Worm (Caenorhabditis elegans) whole organism, mixed stage, embryonic: ENCODE results near the gene phat-8.

Experiments
- M03D4.4 ChIP-seq: sonication (generic microtip); optimal IDR thresholded peaks from 2 replicates; lab custom pipeline; 2017; ENCODE audit warnings: mild to moderate bottlenecking, missing genetic modification characterization, missing compliant biosample characterization
- bed-3 ChIP-seq: fragments of 200-800 bp; sonication (Bioruptor generic); optimal IDR thresholded peaks from 3 replicates; lab custom pipeline; 2018; ENCODE audit warnings: mild to moderate bottlenecking, missing genetic modification characterization, moderate library complexity, missing compliant biosample characterization
- blmp-1 ChIP-seq: fragments of 150-350 bp; optimal IDR thresholded peaks from 2 replicates; lab custom pipeline; 2014; ENCODE audit warnings: missing biosample characterization, missing genetic modification characterization
- ceh-39 ChIP-seq: fragments of 150-350 bp; optimal IDR thresholded peaks from 2 replicates; lab custom pipeline; 2014; ENCODE audit warnings: missing biosample characterization, missing genetic modification characterization
- ceh-43 ChIP-seq: fragments of 200-800 bp; sonication (Bioruptor generic); optimal IDR thresholded peaks from 2 replicates; lab custom pipeline; 2018; ENCODE audit warnings: mild to moderate bottlenecking, missing genetic modification characterization, moderate library complexity, missing compliant biosample characterization
- ceh-83 ChIP-seq: fragments of 200-800 bp; sonication (Bioruptor generic); optimal IDR thresholded peaks from 2 replicates; lab custom pipeline; 2018; ENCODE audit warnings: mild to moderate bottlenecking, missing genetic modification characterization, missing compliant biosample characterization
- ces-1 ChIP-seq: fragments of 150-350 bp; optimal IDR thresholded peaks from 2 replicates; lab custom pipeline; 2014; ENCODE audit warnings: missing biosample characterization, missing genetic modification reagents, missing genetic modification characterization
- drap-1 ChIP-seq: fragments of 200-800 bp; sonication (Bioruptor generic); optimal IDR thresholded peaks from 3 replicates; lab custom pipeline; 2018; ENCODE audit warnings: mild to moderate bottlenecking, missing genetic modification characterization, missing compliant biosample characterization
- elt-1 ChIP-seq: sonication (generic microtip); optimal IDR thresholded peaks from 2 replicates; lab custom pipeline; 2017; ENCODE audit warnings: missing genetic modification characterization, mild to moderate bottlenecking, missing compliant biosample characterization, antibody characterized with exemption, moderate library complexity, borderline replicate concordance; ENCODE audit not compliant: insufficient read depth
- elt-3 ChIP-seq: fragments of 150-350 bp; optimal IDR thresholded peaks from 2 replicates; lab custom pipeline; 2014; ENCODE audit warnings: missing biosample characterization, missing genetic modification characterization
- flh-1 ChIP-seq: fragments of 200-800 bp; sonication (Bioruptor generic); optimal IDR thresholded peaks from 2 replicates; lab custom pipeline; 2018; ENCODE audit warnings: mild to moderate bottlenecking, missing genetic modification characterization, moderate library complexity, missing compliant biosample characterization
- ham-2 ChIP-seq: fragments of 200-800 bp; sonication (Bioruptor generic); optimal IDR thresholded peaks from 2 replicates; lab custom pipeline; 2018; ENCODE audit warnings: mild to moderate bottlenecking, missing genetic modification characterization, missing compliant biosample characterization
- hlh-1 ChIP-seq: fragments of 150-350 bp; optimal IDR thresholded peaks from 2 replicates; lab custom pipeline; 2014; ENCODE audit warnings: missing biosample characterization, missing genetic modification reagents, missing genetic modification characterization
- lin-13 ChIP-seq: fragments of 150-350 bp; optimal IDR thresholded peaks from 2 replicates; lab custom pipeline; 2014; ENCODE audit warnings: missing biosample characterization, missing genetic modification characterization
- lin-32 ChIP-seq: fragments of 200-800 bp; sonication (Bioruptor generic); optimal IDR thresholded peaks from 2 replicates; lab custom pipeline; 2018; ENCODE audit warnings: mild to moderate bottlenecking, missing genetic modification characterization, missing compliant biosample characterization
- lsy-2 ChIP-seq: fragments of 150-350 bp; optimal IDR thresholded peaks from 2 replicates; lab custom pipeline; 2014; ENCODE audit warnings: missing biosample characterization, missing genetic modification characterization
- mab-5 ChIP-seq: fragments of 150-350 bp; optimal IDR thresholded peaks from 2 replicates; lab custom pipeline; 2014; ENCODE audit warnings: missing biosample characterization, missing genetic modification characterization
- mep-1 ChIP-seq: fragments of 150-350 bp; optimal IDR thresholded peaks from 2 replicates; lab custom pipeline; 2017; ENCODE audit warnings: missing biosample characterization, missing genetic modification reagents, missing genetic modification characterization, inconsistent platforms
- mls-2 ChIP-seq: sonication (generic microtip); optimal IDR thresholded peaks from 2 replicates; lab custom pipeline; 2016; ENCODE audit warnings: mild to moderate bottlenecking, missing genetic modification characterization, moderate library complexity, missing compliant biosample characterization
- nhr-12 ChIP-seq: fragments of 150-350 bp; optimal IDR thresholded peaks from 2 replicates; lab custom pipeline; 2014; ENCODE audit warnings: missing biosample characterization, missing genetic modification characterization
- nhr-28 ChIP-seq: fragments of 150-350 bp; optimal IDR thresholded peaks from 2 replicates; lab custom pipeline; 2014; ENCODE audit warnings: missing biosample characterization, missing genetic modification characterization
- pha-4 ChIP-seq: fragments of 150-350 bp; optimal IDR thresholded peaks from 2 replicates; lab custom pipeline; 2018; ENCODE audit warnings: missing biosample characterization, missing genetic modification reagents, missing genetic modification characterization
- sem-2 ChIP-seq: fragments of 200-800 bp; sonication (Bioruptor generic); optimal IDR thresholded peaks from 2 replicates; lab custom pipeline; 2018; ENCODE audit warnings: mild to moderate bottlenecking, missing genetic modification characterization, missing compliant biosample characterization
- snpc-4 ChIP-seq: fragments of 150-350 bp; optimal IDR thresholded peaks from 2 replicates; lab custom pipeline; 2014; ENCODE audit warnings: missing biosample characterization, missing genetic modification characterization
- sptf-1 ChIP-seq: sonication (generic microtip); optimal IDR thresholded peaks from 2 replicates; lab custom pipeline; 2017; ENCODE audit warnings: mild to moderate bottlenecking, missing genetic modification characterization, moderate library complexity, missing compliant biosample characterization
- tbx-8 ChIP-seq: fragments of 200-800 bp; sonication (Bioruptor generic); optimal IDR thresholded peaks from 2 replicates; lab custom pipeline; 2018; ENCODE audit warnings: mild to moderate bottlenecking, missing genetic modification characterization, moderate library complexity, missing compliant biosample characterization
- unc-39 ChIP-seq: fragments of 150-350 bp; optimal IDR thresholded peaks from 2 replicates; lab custom pipeline; 2014; ENCODE audit warnings: missing biosample characterization, missing genetic modification characterization
- unc-62 ChIP-seq: fragments of 150-350 bp; optimal IDR thresholded peaks from 2 replicates; lab custom pipeline; 2014; ENCODE audit warnings: missing biosample characterization, missing genetic modification reagents, missing genetic modification characterization
- zip-8 ChIP-seq: fragments of 150-350 bp; optimal IDR thresholded peaks from 2 replicates; lab custom pipeline; 2014; ENCODE audit warnings: missing biosample characterization, missing genetic modification characterization

Gene phat-8

ce11 chrII:12467047-12467446, 4.6 kb upstream of the phat-8 start, which contains the start of gene srg-16:
TSS of gene srg-16 (plus strand) at chrII:12467133.
- no peak for TF ChIP-seq lin-13 (tag; lab: Kevin White, UChicago)
- TF ChIP-seq elt-3 (tag; lab: Kevin White, UChicago): no peak
- no peak for TF ChIP-seq snpc-4 (tag; lab: Kevin White, UChicago)
- TF ChIP-seq elt-1 (tag; lab: Kevin White, UChicago): no peak
- no peak for TF ChIP-seq unc-39 (tag; lab: Kevin White, UChicago)
- TF ChIP-seq ham-2 (GFP tag; lab: Kevin White, UChicago): no peak
- no peak for TF ChIP-seq lin-32 (GFP tag; lab: Kevin White, UChicago)
- no peak for TF ChIP-seq sem-2
- no peak for TF ChIP-seq pha-4 (tag; lab: Kevin White, UChicago)
- no peak for TF ChIP-seq ceh-83 (GFP tag; lab: Kevin White, UChicago)
- TF ChIP-seq, all 35 proteins: peak for 0

ce11 chrII:12473406-12473805, 1.8 kb downstream of the phat-8 start, which contains the start of gene srg-17:
TSS of gene srg-17 (plus strand) at chrII:12473706.
- TF ChIP-seq snpc-4 (tag; lab: Kevin White, UChicago) (no peak), lin-32 (GFP tag; lab: Kevin White, UChicago) (no peak), ceh-83 (GFP tag; lab: Kevin White, UChicago) (no peak), bed-3 (no peak), drap-1 (GFP tag; lab: Kevin White, UChicago) (no peak), ceh-39 (tag; lab: Kevin White, UChicago) (no peak), mep-1 (tag; lab: Kevin White, UChicago) (no peak), blmp-1 (no peak), nhr-12 (tag; lab: Kevin White, UChicago) (no peak), M03D4.4 (tag; lab: Kevin White, UChicago) (no peak), mab-5 (no peak), lsy-2 (tag; lab: Kevin White, UChicago) (no peak), mls-2 (tag; lab: Kevin White, UChicago) (no peak), flh-1 (GFP tag; lab: Kevin White, UChicago) (no peak), nhr-28 (no peak)
- TF ChIP-seq, all 35 proteins: peak for 0

DNA sequence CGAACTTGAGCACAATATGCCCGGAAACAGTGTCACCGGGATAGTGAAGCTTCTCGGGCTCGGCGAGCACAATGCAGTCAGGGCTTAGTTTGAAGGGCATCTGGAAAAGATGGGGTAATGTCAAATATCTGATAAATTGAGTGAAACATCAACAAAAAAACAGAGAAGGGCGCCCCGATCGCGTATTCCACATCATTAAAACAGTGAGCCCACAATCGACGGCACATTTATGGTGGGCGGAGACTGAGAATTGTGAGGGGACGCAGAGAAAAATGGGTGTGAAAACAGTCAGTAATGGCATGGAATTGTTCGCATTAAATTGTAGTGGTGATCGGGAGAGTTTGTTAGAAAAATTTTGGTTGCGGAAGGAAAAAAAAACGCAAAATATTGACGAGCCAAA, 9.2 kb downstream of the phat-8 start, which contains the start of gene arrd-9:
TSS of gene arrd-9 (minus strand) at position 101 of the 400 bp plus-strand sequence.
- TF ChIP-seq ces-1 (GFP tag; lab: Kevin White, UChicago): no peak
- TF ChIP-seq mep-1 (tag; lab: Kevin White, UChicago): no peak
- TF ChIP-seq sptf-1 (tag; lab: Kevin White, UChicago): no peak
- TF ChIP-seq tbx-8 (GFP tag; lab: Kevin White, UChicago): no peak
- TF ChIP-seq blmp-1: no peak
- TF ChIP-seq pha-4 (tag; lab: Kevin White, UChicago): no peak
- TF ChIP-seq zip-8 (tag; lab: Kevin White, UChicago): no peak

DNA sequence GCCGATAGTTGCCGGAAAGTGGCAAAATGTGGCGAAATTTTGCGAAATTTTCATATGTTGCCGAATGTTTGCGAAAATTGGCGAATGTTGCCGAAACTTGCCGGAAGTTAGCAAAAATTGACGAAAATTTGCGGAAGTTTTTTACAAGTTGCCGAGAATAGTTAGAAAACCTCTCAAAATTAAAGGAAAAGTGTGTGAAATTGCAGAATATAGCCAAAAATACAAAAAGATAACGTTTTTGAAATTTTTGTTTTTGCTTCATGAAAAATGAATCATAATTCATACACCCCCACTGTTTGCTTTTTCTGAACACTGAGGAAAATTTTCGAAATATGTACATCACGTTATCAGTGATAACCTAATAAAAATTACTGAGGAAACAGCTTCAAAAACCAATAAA, 10.0 kb downstream of the phat-8 start:
- TF ChIP-seq snpc-4 (tag; lab: Kevin White, UChicago): no peak
- TF ChIP-seq unc-39 (tag; lab: Kevin White, UChicago): no peak
- TF ChIP-seq lin-32 (GFP tag; lab: Kevin White, UChicago): no peak
- no peak for TF ChIP-seq drap-1 (GFP tag; lab: Kevin White, UChicago)
- no peak for TF ChIP-seq ceh-43 (GFP tag; lab: Kevin White, UChicago)
- TF ChIP-seq mls-2 (tag; lab: Kevin White, UChicago): no peak
- TF ChIP-seq pha-4 (tag; lab: Kevin White, UChicago): no peak
- TF ChIP-seq ham-2 (GFP tag; lab: Kevin White, UChicago): no peak

DNA sequence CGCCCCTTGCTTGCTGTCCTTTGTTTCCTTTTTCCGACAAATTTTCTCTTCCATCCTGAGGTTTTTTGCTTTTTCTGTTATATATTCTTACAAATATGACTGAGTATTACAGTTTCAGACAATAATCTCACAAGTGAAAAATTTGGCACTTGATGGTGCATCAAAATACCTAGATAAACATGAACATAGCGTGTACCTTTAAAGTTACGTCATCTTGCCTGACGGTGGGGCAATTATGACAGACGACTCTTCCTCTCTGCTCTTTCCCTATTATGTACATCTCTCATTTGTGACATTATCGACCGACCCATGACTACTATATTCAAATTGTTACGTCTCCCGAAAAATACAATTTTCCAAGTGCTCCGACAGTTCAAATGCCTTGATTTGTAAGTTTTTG, 11.0 kb downstream of the phat-8 start, which contains the start of gene fbxb-102:
TSS of gene fbxb-102 (plus strand) at position 301 of the 400 bp plus-strand sequence.
- TF ChIP-seq nhr-12 (tag; lab: Kevin White, UChicago): no peak
- TF ChIP-seq zip-8 (tag; lab: Kevin White, UChicago): peak; percentile 44
- TF ChIP-seq, all 35 proteins: peak for 1

DNA sequence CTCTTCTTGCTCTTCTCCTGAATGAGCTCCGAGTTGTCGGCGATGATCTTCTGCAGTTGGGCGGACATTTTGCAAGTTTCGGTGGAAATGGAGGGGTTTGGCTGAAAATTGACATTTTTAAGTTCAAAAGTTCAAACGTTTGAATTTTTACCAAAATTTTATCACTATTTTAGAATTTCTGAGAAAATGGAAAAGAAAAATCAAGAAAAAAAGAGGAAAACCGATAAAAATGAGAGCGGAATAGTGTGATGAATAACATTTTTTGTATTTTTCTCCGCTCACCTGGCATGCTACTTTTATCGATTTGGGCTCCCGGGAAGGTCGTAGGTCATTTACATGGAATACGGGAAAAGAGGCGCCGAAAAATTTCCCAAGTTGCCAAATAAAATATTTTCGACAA, 13.5 kb downstream of the phat-8 start, which contains the start of gene F15A4.10:
TSS of gene F15A4.10 (minus strand) at position 101 of the 400 bp plus-strand sequence.
- TF ChIP-seq M03D4.4 (tag; lab: Kevin White, UChicago) (no peak), hlh-1 (tag; lab: Kevin White, UChicago) (no peak), ham-2 (GFP tag; lab: Kevin White, UChicago) (no peak), elt-1 (tag; lab: Kevin White, UChicago) (no peak), lin-13 (tag; lab: Kevin White, UChicago) (no peak), ces-1 (GFP tag; lab: Kevin White, UChicago) (no peak), unc-39 (tag; lab: Kevin White, UChicago) (no peak), unc-62 (no peak), drap-1 (GFP tag; lab: Kevin White, UChicago) (no peak), bed-3 (no peak), lsy-2 (tag; lab: Kevin White, UChicago) (no peak), elt-3 (tag; lab: Kevin White, UChicago) (no peak), ceh-83 (GFP tag; lab: Kevin White, UChicago) (no peak)
